Worm (Caenorhabditis elegans): Measurements from ENCODE around the gene sre-3.

ce11 chrII:7368761-7369160 is 16.8 kb upstream of the sre-3 start, which contains the start of gene F43E2.6:
- TF ChIP-seq him-1 (tag; optimal IDR thresholded peaks at IDR 0.05) (no peak), W03F9.2 (tag; optimal IDR thresholded peaks at IDR 0.05) (no peak)

All from whole organism, L4/young adult.